Worm (Caenorhabditis elegans): ENCODE data around the gene tag-123.

The tag-123 gene

ce11 chrX:8381651-8382050 lies 40.2 kb downstream of the tag-123 start (continued):
- no peak for TF ChIP-seq ztf-25 (GFP tag; IDR thresholded peaks at IDR 0.05)
- no peak for TF ChIP-seq B0035.1 (tag; optimal IDR thresholded peaks at IDR 0.05)
- no peak for TF ChIP-seq ama-1 (optimal IDR thresholded peaks at IDR 0.05)
- TF ChIP-seq ama-1 (GFP tag; optimal IDR thresholded peaks at IDR 0.05): peak in 1 of 2 experiments; percentile 59
- TF ChIP-seq ceh-58 (GFP tag; IDR thresholded peaks at IDR 0.05): no peak
- TF ChIP-seq F37B4.10 (GFP tag; IDR thresholded peaks at IDR 0.05): no peak
- no peak for TF ChIP-seq egrh-3 (GFP tag; IDR thresholded peaks at IDR 0.05)
- no peak for TF ChIP-seq cebp-1 (GFP tag; IDR thresholded peaks at IDR 0.05)
- TF ChIP-seq cebp-1 (tag; optimal IDR thresholded peaks at IDR 0.05): peak; percentile 45
- TF ChIP-seq attf-5 (GFP tag; optimal IDR thresholded peaks at IDR 0.05): peak; percentile 38
- 0 out of 2 replicates have a peak, but pooled peaks have one; percentile 47 for TF ChIP-seq egl-44 (GFP tag; IDR thresholded peaks at IDR 0.05)
- peak; percentile 65 for TF ChIP-seq hmg-1.2 (GFP tag; IDR thresholded peaks at IDR 0.05)
- no peak for TF ChIP-seq snpc-1.1 (tag; optimal IDR thresholded peaks at IDR 0.05; ENCODE audit: insufficient read depth)
- TF ChIP-seq B0336.3 (GFP tag; IDR thresholded peaks at IDR 0.05): no peak
- TF ChIP-seq rcor-1 (GFP tag; IDR thresholded peaks at IDR 0.05): 0 out of 2 replicates have a peak, but pooled peaks have one; percentile 22
- 0 out of 2 replicates have a peak, but pooled peaks have one; percentile 23 for TF ChIP-seq attf-3 (GFP tag; conservative IDR thresholded peaks at IDR 0.05)
- TF ChIP-seq F39B2.1 (GFP tag; IDR thresholded peaks at IDR 0.05): 0 out of 2 replicates have a peak, but pooled peaks have one; percentile 30
- 0 out of 2 replicates have a peak, but pooled peaks have one; percentile 13 for TF ChIP-seq hmg-20 (GFP tag; IDR thresholded peaks at IDR 0.05)
- peak; percentile 43 for TF ChIP-seq T07F8.4 (tag; optimal IDR thresholded peaks at IDR 0.05)
- TF ChIP-seq lin-26 (GFP tag; IDR thresholded peaks at IDR 0.05): peak; percentile 89
- TF ChIP-seq lir-1 (GFP tag; conservative IDR thresholded peaks at IDR 0.05): no peak
- no peak for TF ChIP-seq ceh-91 (GFP tag; IDR thresholded peaks at IDR 0.05)
- TF ChIP-seq efl-1 (GFP tag; optimal IDR thresholded peaks at IDR 0.05): no peak
- TF ChIP-seq F22D6.2 (tag; optimal IDR thresholded peaks at IDR 0.05): no peak
- TF ChIP-seq F23B12.7 (tag; optimal IDR thresholded peaks at IDR 0.05; ENCODE audit: insufficient read depth): peak; percentile 40
- no peak for TF ChIP-seq sptf-2 (GFP tag; optimal IDR thresholded peaks at IDR 0.05)
- no peak for TF ChIP-seq lsy-27 (tag; optimal IDR thresholded peaks at IDR 0.05; ENCODE audit: borderline replicate concordance, insufficient read depth)
- TF ChIP-seq Y79H2A.3 (GFP tag; conservative IDR thresholded peaks at IDR 0.05): no peak
- TF ChIP-seq aptf-2 (GFP tag; conservative IDR thresholded peaks at IDR 0.05): no peak
- no peak for TF ChIP-seq ztf-26 (tag; optimal IDR thresholded peaks at IDR 0.05)
- no peak for TF ChIP-seq hlh-12 (tag; optimal IDR thresholded peaks at IDR 0.05)
- TF ChIP-seq ZK185.1 (tag; optimal IDR thresholded peaks at IDR 0.05; ENCODE audit: poor library complexity, severe bottlenecking): peak; percentile 64
- peak; percentile 59 for TF ChIP-seq madf-10 (tag; optimal IDR thresholded peaks at IDR 0.05)
- TF ChIP-seq tbp1 (GFP tag; optimal IDR thresholded peaks at IDR 0.05): peak; percentile 95
- TF ChIP-seq let-526 (GFP tag; IDR thresholded peaks at IDR 0.05): no peak
- TF ChIP-seq hsf-1 (GFP tag; IDR thresholded peaks at IDR 0.05): no peak
- TF ChIP-seq attf-6 (GFP tag; IDR thresholded peaks at IDR 0.05): peak; percentile 27; the same call in 1 of the 2 replicates
- no peak for TF ChIP-seq nhr-27 (tag; optimal IDR thresholded peaks at IDR 0.05)
- no peak for TF ChIP-seq cebp-2 (GFP tag; IDR thresholded peaks at IDR 0.05)
- TF ChIP-seq ceh-27 (GFP tag; optimal IDR thresholded peaks at IDR 0.05): no peak
- TF ChIP-seq madf-8 (GFP tag; conservative IDR thresholded peaks at IDR 0.05): no peak
- no peak for TF ChIP-seq F57C9.4 (tag; optimal IDR thresholded peaks at IDR 0.05)
- TF ChIP-seq zim-3 (tag; optimal IDR thresholded peaks at IDR 0.05): no peak
- no peak for TF ChIP-seq F49E8.2 (tag; optimal IDR thresholded peaks at IDR 0.05; ENCODE audit: insufficient read depth)
- no peak for TF ChIP-seq unc-62 (GFP tag; optimal IDR thresholded peaks at IDR 0.05)
- TF ChIP-seq atf-7 (tag; optimal IDR thresholded peaks at IDR 0.05): no peak
- TF ChIP-seq rpc-1 (optimal IDR thresholded peaks at IDR 0.05): peak; percentile 86
- peak; percentile 96 for TF ChIP-seq rpc-1 (tag; optimal IDR thresholded peaks at IDR 0.05)
- TF ChIP-seq F57A8.1 (GFP tag; optimal IDR thresholded peaks at IDR 0.05): no peak
